Worm (Caenorhabditis elegans): Measurements from ENCODE around the gene C49F8.15.

C49F8.15 gene

DNA sequence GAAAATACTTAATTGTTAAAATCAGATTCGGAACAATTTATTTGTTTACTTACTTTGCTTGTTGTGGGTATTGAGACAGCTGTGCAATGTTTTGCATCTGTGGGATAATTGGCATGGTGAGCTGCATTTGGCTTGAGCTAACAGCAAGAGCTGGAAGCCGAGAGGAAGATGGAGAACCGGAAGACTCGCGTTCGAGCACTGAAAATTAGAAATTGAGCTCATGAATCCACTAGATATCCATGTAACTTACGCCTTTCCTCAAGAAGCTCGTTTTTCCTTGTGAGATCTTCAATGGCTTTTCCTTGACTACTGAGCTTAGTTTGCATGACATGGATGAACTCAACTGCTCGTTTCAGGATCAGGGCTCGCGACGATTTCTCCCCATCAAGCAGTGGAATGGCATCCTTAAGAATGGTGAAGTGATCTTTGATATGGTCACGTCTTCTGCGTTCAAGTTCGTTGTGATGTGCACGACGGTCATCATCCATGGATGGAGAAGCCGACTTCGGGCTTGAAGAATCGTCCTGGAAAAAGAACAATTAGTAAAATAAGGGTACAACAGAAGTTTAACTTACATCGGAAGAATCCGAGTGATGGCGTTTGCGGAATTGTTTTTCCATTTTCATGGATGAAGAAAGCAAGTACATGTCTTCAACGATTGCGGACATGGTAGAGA is 12.1 kb downstream of the C49F8.15 start:
- TF ChIP-seq efl-1 (optimal IDR thresholded peaks at IDR 0.05), result no peak
- TF ChIP-seq efl-1 (GFP tag; optimal IDR thresholded peaks at IDR 0.05 in 1 of 2), result peak in 1 of 2 experiments; percentile 67
- TF ChIP-seq ceh-82 (tag; optimal IDR thresholded peaks at IDR 0.05), result no peak

ce11 chrX:13349230-13350122 is 12.9 kb downstream of the C49F8.15 start:
- TF ChIP-seq elt-3 (tag; optimal IDR thresholded peaks at IDR 0.05) (peak in 1 of 6 experiments; percentile 62), lin-14 (GFP tag; optimal IDR thresholded peaks at IDR 0.05) (peak; percentile 18), hpl-2 (GFP tag; optimal IDR thresholded peaks at IDR 0.05) (peak; percentile 19), fkh-10 (GFP tag; optimal IDR thresholded peaks at IDR 0.05) (no peak), unc-130 (tag; optimal IDR thresholded peaks at IDR 0.05) (no peak), nhr-90 (tag; optimal IDR thresholded peaks at IDR 0.05; ENCODE audit: poor library complexity) (peak; percentile 78), ztf-11 (tag; optimal IDR thresholded peaks at IDR 0.05) (peak in 1 of 2 experiments; percentile 6), pag-3 (tag; optimal IDR thresholded peaks at IDR 0.05; ENCODE audit: borderline replicate concordance, insufficient read depth) (no peak), tlp-1 (tag; optimal IDR thresholded peaks at IDR 0.05) (no peak), ama-1 (optimal IDR thresholded peaks at IDR 0.05) (peak; percentile 85), lin-13 (GFP tag; optimal IDR thresholded peaks at IDR 0.05) (peak; percentile 46), dpl-1 (GFP tag; optimal IDR thresholded peaks at IDR 0.05) (no peak), lsy-2 (tag; optimal IDR thresholded peaks at IDR 0.05) (peak; percentile 39 to 43), snpc-4 (tag; optimal IDR thresholded peaks at IDR 0.05) (no peak), nhr-28 (tag; optimal IDR thresholded peaks at IDR 0.05) (no peak), sptf-1 (tag; optimal IDR thresholded peaks at IDR 0.05) (no peak), elt-2 (tag; optimal IDR thresholded peaks at IDR 0.05) (peak; percentile 31), alr-1 (tag; optimal IDR thresholded peaks at IDR 0.05; ENCODE audit: borderline replicate concordance) (no peak), sox-4 (tag; optimal IDR thresholded peaks at IDR 0.05) (no peak), unc-62 (GFP tag; optimal IDR thresholded peaks at IDR 0.05) (no peak), pax-3 (tag; optimal IDR thresholded peaks at IDR 0.05) (peak; percentile 11), lin-35 (GFP tag; optimal IDR thresholded peaks at IDR 0.05) (peak in 1 of 2 experiments; percentile 18), irx-1 (tag; optimal IDR thresholded peaks at IDR 0.05) (no peak), fos-1 (tag; optimal IDR thresholded peaks at IDR 0.05) (no peak), mep-1 (tag; optimal IDR thresholded peaks at IDR 0.05) (no peak), fkh-8 (tag; optimal IDR thresholded peaks at IDR 0.05) (no peak), fkh-4 (tag; optimal IDR thresholded peaks at IDR 0.05; ENCODE audit: borderline replicate concordance) (no peak), rnt-1 (tag; optimal IDR thresholded peaks at IDR 0.05) (peak; percentile 41), mef-2 (tag; optimal IDR thresholded peaks at IDR 0.05) (no peak), ceh-63 (GFP tag; optimal IDR thresholded peaks at IDR 0.05) (no peak), F16B12.6 (tag; optimal IDR thresholded peaks at IDR 0.05) (no peak), unc-86 (tag; optimal IDR thresholded peaks at IDR 0.05) (no peak), mdl-1 (tag; optimal IDR thresholded peaks at IDR 0.05) (no peak), C34B4.2 (tag; optimal IDR thresholded peaks at IDR 0.05) (no peak), ceh-82 (tag; optimal IDR thresholded peaks at IDR 0.05) (no peak), aly-2 (tag; optimal IDR thresholded peaks at IDR 0.05) (peak; percentile 19), grh-1 (GFP tag; IDR thresholded peaks at IDR 0.05) (no peak), isw-1 (GFP tag; IDR thresholded peaks at IDR 0.05) (no peak), ets-5 (GFP tag; IDR thresholded peaks at IDR 0.05) (no peak), C16A3.4 (tag; optimal IDR thresholded peaks at IDR 0.05) (peak; percentile 33), nhr-71 (tag; optimal IDR thresholded peaks at IDR 0.05) (peak; percentile 77), nhr-76 (tag; optimal IDR thresholded peaks at IDR 0.05) (no peak), nhr-19 (GFP tag; conservative IDR thresholded peaks at IDR 0.05) (peak; percentile 59), xbp-1 (tag; optimal IDR thresholded peaks at IDR 0.05) (no peak), C04F5.9 (tag; optimal IDR thresholded peaks at IDR 0.05) (no peak), snu-23 (GFP tag; optimal IDR thresholded peaks at IDR 0.05) (peak; percentile 55)
